Fruit fly (Drosophila melanogaster) whole organism, embryonic: ENCODE measurements around the gene CG34138.

Experiments
- Aef1 ChIP-seq: fragments of 200-800 bp; sonication (Bioruptor generic); IDR thresholded peaks from 3 replicates; pipeline ENCODE4 v1.3.6; 2022; ENCODE audit warnings: missing biosample characterization, missing genetic modification characterization
- Antp ChIP-seq: fragments of 200-800 bp; sonication (Bioruptor generic); optimal IDR thresholded peaks from 3 replicates; lab custom pipeline; 2016; ENCODE audit warnings: missing biosample characterization, missing genetic modification characterization
- B-H1 ChIP-seq: fragments of 200-800 bp; sonication (Bioruptor generic); IDR thresholded peaks from 3 replicates; pipeline ENCODE4 v1.3.6; 2022; ENCODE audit warnings: missing biosample characterization, missing genetic modification characterization
- BtbVII ChIP-seq: fragments of 200-800 bp; sonication (Bioruptor generic); optimal IDR thresholded peaks from 3 replicates; lab custom pipeline; 2017; ENCODE audit warnings: missing biosample characterization, mild to moderate bottlenecking, missing genetic modification characterization
- Bteb2 ChIP-seq: fragments of 200-800 bp; sonication (Bioruptor generic); optimal IDR thresholded peaks from 2 replicates; lab custom pipeline; 2016; ENCODE audit warnings: missing biosample characterization, missing genetic modification characterization
- CG10321 ChIP-seq: fragments of 200-800 bp; sonication (Bioruptor generic); IDR thresholded peaks from 2 replicates; pipeline ENCODE4 v1.3.6; 2022; ENCODE audit warnings: missing biosample characterization, missing genetic modification characterization
- CG10462 ChIP-seq: fragments of 200-800 bp; sonication (Bioruptor generic); optimal IDR thresholded peaks from 2 replicates; lab custom pipeline; 2016; ENCODE audit warnings: missing biosample characterization, missing genetic modification characterization
- CG11723 ChIP-seq: fragments of 200-800 bp; sonication (Bioruptor generic); optimal IDR thresholded peaks from 2 replicates; lab custom pipeline; 2017; ENCODE audit warnings: missing biosample characterization, mild to moderate bottlenecking, missing genetic modification characterization
- CG12071 ChIP-seq: fragments of 200-800 bp; sonication (Bioruptor generic); optimal IDR thresholded peaks from 3 replicates; lab custom pipeline; 2018; ENCODE audit warnings: missing biosample characterization, mild to moderate bottlenecking, missing genetic modification characterization
- CG12769 ChIP-seq: fragments of 200-800 bp; sonication (Bioruptor generic); optimal IDR thresholded peaks from 2 replicates; lab custom pipeline; 2019; ENCODE audit warnings: missing biosample characterization, mild to moderate bottlenecking, missing genetic modification characterization, moderate library complexity
- CG1603 ChIP-seq: fragments of 200-800 bp; sonication (Bioruptor generic); optimal IDR thresholded peaks from 2 replicates; lab custom pipeline; 2019; ENCODE audit warnings: missing biosample characterization, mild to moderate bottlenecking, missing genetic modification characterization, moderate library complexity
- CG17385 ChIP-seq: fragments of 200-800 bp; sonication (Bioruptor generic); optimal IDR thresholded peaks from 3 replicates; lab custom pipeline; 2018; ENCODE audit warnings: missing biosample characterization, mild to moderate bottlenecking, missing genetic modification characterization
- CG2202 ChIP-seq: fragments of 200-800 bp; sonication (Bioruptor generic); optimal IDR thresholded peaks from 2 replicates; lab custom pipeline; 2018; ENCODE audit warnings: missing biosample characterization, mild to moderate bottlenecking, missing genetic modification characterization
- CG30403 ChIP-seq: fragments of 200-800 bp; sonication (Bioruptor generic); optimal IDR thresholded peaks from 3 replicates; lab custom pipeline; 2016; ENCODE audit warnings: missing biosample characterization, missing genetic modification characterization
- CG32532 ChIP-seq: fragments of 200-800 bp; sonication (Bioruptor generic); IDR thresholded peaks from 2 replicates; pipeline ENCODE4 v1.3.6; 2022; ENCODE audit warnings: missing biosample characterization, missing genetic modification characterization
- CG34376 ChIP-seq: fragments of 200-800 bp; sonication (Bioruptor generic); optimal IDR thresholded peaks from 2 replicates; lab custom pipeline; 2018; ENCODE audit warnings: missing biosample characterization, mild to moderate bottlenecking, missing genetic modification characterization
- CG4328 ChIP-seq: fragments of 200-800 bp; sonication (Bioruptor generic); optimal IDR thresholded peaks from 3 replicates; lab custom pipeline; 2017; ENCODE audit warnings: missing biosample characterization, missing genetic modification reagents, missing genetic modification characterization
- CG4707 ChIP-seq: fragments of 200-800 bp; sonication (Bioruptor generic); optimal IDR thresholded peaks from 2 replicates; lab custom pipeline; 2018; ENCODE audit warnings: missing biosample characterization, mild to moderate bottlenecking, missing genetic modification characterization, moderate library complexity
- CG8089 ChIP-seq: fragments of 200-800 bp; sonication (Bioruptor generic); optimal IDR thresholded peaks from 3 replicates; lab custom pipeline; 2016; ENCODE audit warnings: missing biosample characterization, missing genetic modification characterization
- CG8290 ChIP-seq, 3 experiments: fragments of 200-800 bp; sonication (Bioruptor generic); optimal IDR thresholded peaks; 2 replicates each; lab custom pipeline; 2016 to 2019; ENCODE audit warnings: missing biosample characterization in 3 of 3, missing genetic modification characterization in 3 of 3, mild to moderate bottlenecking in 2 of 3, moderate library complexity in 1 of 3
- CG8924 ChIP-seq: fragments of 200-800 bp; optimal IDR thresholded peaks from 3 replicates; lab custom pipeline; 2019; ENCODE audit warnings: missing biosample characterization, mild to moderate bottlenecking, missing genetic modification characterization, moderate library complexity
- Dip3 ChIP-seq: fragments of 200-800 bp; sonication (Bioruptor generic); optimal IDR thresholded peaks from 3 replicates; lab custom pipeline; 2016; ENCODE audit warnings: missing biosample characterization, missing genetic modification characterization
- Dref ChIP-seq: fragments of 200-800 bp; sonication (Bioruptor generic); IDR thresholded peaks from 2 replicates; pipeline ENCODE4 v1.3.6; 2022; ENCODE audit warnings: missing biosample characterization, missing genetic modification characterization
- Eip74EF ChIP-seq, 2 experiments: fragments of 200-800 bp in 1 of 2; fragments of >200 bp in 1 of 2; sonication (Bioruptor generic) in 1 of 2; optimal IDR thresholded peaks; 2 replicates each; lab custom pipeline; 2017 to 2019; ENCODE audit warnings: missing biosample characterization in 2 of 2, missing genetic modification characterization in 2 of 2, mild to moderate bottlenecking in 1 of 2, moderate library complexity in 1 of 2
- HLH3B ChIP-seq: fragments of 200-800 bp; sonication (Bioruptor generic); IDR thresholded peaks from 2 replicates; pipeline ENCODE4 v1.3.6; 2022; ENCODE audit warnings: missing biosample characterization, missing genetic modification characterization
- Jarid2 ChIP-seq: fragments of 200-800 bp; sonication (Bioruptor generic); optimal IDR thresholded peaks from 3 replicates; lab custom pipeline; 2017; ENCODE audit warnings: mild to moderate bottlenecking, missing biosample characterization, missing genetic modification reagents, missing genetic modification characterization
- Med ChIP-seq: fragments of 200-800 bp; sonication (Bioruptor generic); peaks from one replicate; lab custom pipeline; 2016; ENCODE audit warnings: missing biosample characterization, missing genetic modification characterization, mild to moderate bottlenecking, inconsistent platforms, moderate library complexity
- NC2β ChIP-seq: fragments of 200-800 bp; sonication (Bioruptor generic); optimal IDR thresholded peaks from 2 replicates; lab custom pipeline; 2016; ENCODE audit warnings: missing biosample characterization, missing genetic modification characterization
- NFAT ChIP-seq: fragments of 200-800 bp; sonication (Bioruptor generic); IDR thresholded peaks from 2 replicates; pipeline ENCODE4 v1.3.6; 2022; ENCODE audit warnings: missing biosample characterization, missing genetic modification characterization
- Spps ChIP-seq: fragments of 200-800 bp; sonication (Bioruptor generic); optimal IDR thresholded peaks from 2 replicates; lab custom pipeline; 2018; ENCODE audit warnings: missing biosample characterization, mild to moderate bottlenecking, missing genetic modification characterization
- Trl ChIP-seq, 3 experiments: fragments of >200 bp in 2 of 3; fragments of 200-800 bp in 1 of 3; sonication (Bioruptor generic) in 1 of 3; optimal IDR thresholded peaks; 2 replicates in 1 of 3; 3 replicates in 2 of 3; lab custom pipeline; 2016 to 2017; ENCODE audit warnings: missing biosample characterization in 1 of 3, missing genetic modification characterization in 1 of 3
- Vsx1 ChIP-seq: fragments of 200-800 bp; sonication (Bioruptor generic); optimal IDR thresholded peaks from 2 replicates; lab custom pipeline; 2017; ENCODE audit warnings: missing biosample characterization, mild to moderate bottlenecking, missing genetic modification characterization, missing genetic modification reagents
- bigmax ChIP-seq: fragments of 200-800 bp; sonication (Bioruptor generic); optimal IDR thresholded peaks from 2 replicates; lab custom pipeline; 2018; ENCODE audit warnings: missing biosample characterization, mild to moderate bottlenecking, missing genetic modification characterization
- chinmo ChIP-seq: fragments of 200-800 bp; sonication (Bioruptor generic); IDR thresholded peaks from 4 replicates; pipeline ENCODE4 v1.3.6; 2022; ENCODE audit warnings: missing biosample characterization, missing genetic modification characterization; ENCODE audit not compliant: partially characterized antibody
- chm ChIP-seq: fragments of 200-800 bp; sonication (Bioruptor generic); IDR thresholded peaks from 2 replicates; pipeline ENCODE4 v1.3.6; 2022; ENCODE audit warnings: missing biosample characterization, missing genetic modification characterization
- crc ChIP-seq: fragments of 200-800 bp; sonication (Bioruptor generic); optimal IDR thresholded peaks from 2 replicates; lab custom pipeline; 2016; ENCODE audit warnings: missing biosample characterization, missing genetic modification characterization
- ems ChIP-seq: fragments of 200-800 bp; sonication (Bioruptor generic); optimal IDR thresholded peaks from 3 replicates; lab custom pipeline; 2016; ENCODE audit warnings: missing biosample characterization, missing genetic modification characterization
- en ChIP-seq: fragments of 200-800 bp; sonication (Bioruptor generic); optimal IDR thresholded peaks from 2 replicates; lab custom pipeline; 2016; ENCODE audit warnings: missing biosample characterization, missing genetic modification characterization
- jigr1 ChIP-seq: fragments of 200-800 bp; sonication (Bioruptor generic); IDR thresholded peaks from 3 replicates; pipeline ENCODE4 v1.3.6; 2022; ENCODE audit warnings: missing biosample characterization, missing genetic modification characterization
- nerfin-2 ChIP-seq: fragments of 200-800 bp; sonication (Bioruptor generic); IDR thresholded peaks from 2 replicates; pipeline ENCODE4 v1.3.6; 2022; ENCODE audit warnings: missing biosample characterization, missing genetic modification characterization; ENCODE audit not compliant: partially characterized antibody
- nom ChIP-seq: fragments of 200-800 bp; sonication (Bioruptor generic); optimal IDR thresholded peaks from 2 replicates; lab custom pipeline; 2017; ENCODE audit warnings: missing biosample characterization, missing genetic modification characterization, mild to moderate bottlenecking, moderate library complexity, missing genetic modification reagents
- sc ChIP-seq, 3 experiments: fragments of >200 bp in 2 of 3; fragments of 200-800 bp in 1 of 3; sonication (Bioruptor generic) in 1 of 3; optimal IDR thresholded peaks; 2 replicates in 2 of 3; 3 replicates in 1 of 3; lab custom pipeline; 2017; ENCODE audit warnings: mild to moderate bottlenecking in 1 of 3, missing biosample characterization in 1 of 3, missing genetic modification characterization in 1 of 3, missing genetic modification reagents in 1 of 3
- schlank ChIP-seq: fragments of 200-800 bp; sonication (Bioruptor generic); optimal IDR thresholded peaks from 2 replicates; lab custom pipeline; 2018; ENCODE audit warnings: missing biosample characterization, mild to moderate bottlenecking, missing genetic modification characterization
- sd ChIP-seq: fragments of 200-800 bp; sonication (Bioruptor generic); optimal IDR thresholded peaks from 3 replicates; lab custom pipeline; 2018; ENCODE audit warnings: missing biosample characterization, mild to moderate bottlenecking, missing genetic modification characterization, moderate library complexity
- vvl ChIP-seq: fragments of 200-800 bp; sonication (Bioruptor generic); IDR thresholded peaks from 2 replicates; pipeline ENCODE4 v1.3.6; 2022; ENCODE audit warnings: missing biosample characterization, missing genetic modification characterization

Gene CG34138

DNA sequence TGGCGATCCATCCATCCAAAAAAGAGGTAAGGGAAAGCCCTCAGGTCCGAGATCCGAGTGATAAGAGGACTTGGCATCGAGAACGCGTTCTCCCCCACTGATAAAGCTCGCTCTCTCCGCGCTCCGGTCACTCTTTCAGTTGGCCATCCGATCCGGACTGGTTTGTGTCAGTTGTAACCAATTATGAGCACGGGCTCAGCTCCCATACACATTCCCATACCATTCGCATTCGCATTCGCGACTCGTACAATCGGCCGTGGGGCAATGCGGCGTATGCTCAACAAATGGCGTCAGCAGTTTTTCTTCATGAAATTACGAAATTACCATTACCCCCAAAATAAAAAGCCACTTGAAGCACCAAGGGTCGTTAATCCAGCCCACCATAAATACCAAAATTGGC lies 10.3 kb upstream of the CG34138 start (continued):
- TF ChIP-seq ems (GFP tag; lab: Kevin White, UChicago) (no peak), BtbVII (GFP tag; lab: Kevin White, UChicago) (no peak), sc (optimal IDR thresholded peaks at IDR 0.05; lab: Kevin White, UChicago) (no peak), sc (GFP tag; optimal IDR thresholded peaks at IDR 0.05; lab: Kevin White, UChicago) (no peak), bigmax (GFP tag; lab: Kevin White, UChicago) (no peak), Dip3 (GFP tag; lab: Kevin White, UChicago) (no peak), CG10321 (GFP tag; lab: Robert Waterston, UW) (no peak), Dref (GFP tag; lab: Robert Waterston, UW) (no peak), Trl (optimal IDR thresholded peaks at IDR 0.05; lab: Kevin White, UChicago) (peak in 1 of 2 experiments; percentile 59), Trl (GFP tag; optimal IDR thresholded peaks at IDR 0.05; lab: Kevin White, UChicago) (no peak), CG2202 (tag; lab: Kevin White, UChicago) (no peak), CG11723 (GFP tag; lab: Kevin White, UChicago) (no peak), sd (tag; lab: Kevin White, UChicago) (peak; percentile 70), CG10462 (GFP tag; lab: Kevin White, UChicago) (no peak), CG8924 (tag; lab: Kevin White, UChicago) (no peak), CG32532 (GFP tag; lab: Robert Waterston, UW) (peak; percentile 48; the same call in 1 of the 2 replicates), CG12071 (GFP tag; lab: Kevin White, UChicago) (no peak), NFAT (GFP tag; lab: Robert Waterston, UW) (0 out of 2 replicates have a peak, but pooled peaks have one; percentile 21), Spps (no peak), CG4328 (GFP tag; lab: Kevin White, UChicago) (no peak)

DNA sequence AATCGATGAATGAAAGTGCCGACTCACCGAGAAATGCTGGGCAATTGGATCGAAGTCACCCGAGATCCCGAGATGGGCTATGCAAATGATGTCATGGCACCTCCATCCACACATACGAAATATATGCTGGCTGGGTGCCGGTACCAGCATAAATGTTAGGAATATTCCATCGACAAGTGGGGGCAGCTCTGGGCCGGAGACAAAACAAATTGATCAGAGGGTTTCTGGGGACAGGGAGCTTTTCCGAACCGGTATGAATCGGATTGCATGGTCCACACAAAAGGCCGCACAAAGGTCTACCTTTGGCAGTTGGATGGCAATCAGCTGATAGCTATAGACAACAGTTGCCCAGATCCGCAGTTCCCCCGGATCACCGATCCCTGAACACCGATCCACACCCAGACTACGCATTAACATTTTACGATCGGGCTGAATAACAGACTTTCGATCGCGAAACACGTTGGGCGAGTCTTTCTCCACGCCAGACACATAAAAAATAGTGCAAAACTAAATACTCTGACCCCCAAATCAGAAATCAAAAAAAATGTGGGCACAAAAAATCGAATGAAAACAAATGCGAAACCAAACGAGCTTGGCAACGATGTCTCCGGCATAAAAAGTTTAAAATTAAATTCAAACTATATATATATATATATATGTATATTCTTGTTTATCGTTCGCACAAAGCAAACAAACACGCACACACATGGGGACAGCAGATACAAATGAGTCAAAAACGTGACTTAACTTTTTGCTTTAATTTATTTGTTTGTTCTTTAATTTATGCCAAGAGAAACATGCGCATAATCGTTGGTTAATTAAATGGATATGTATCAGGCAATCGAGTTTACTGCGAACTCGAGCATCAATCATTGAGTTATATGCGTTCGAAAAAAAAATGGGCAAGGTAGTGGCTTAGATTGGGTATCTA lies 9.2 kb upstream of the CG34138 start:
- TF ChIP-seq NC2β (GFP tag; lab: Kevin White, UChicago) (no peak), CG30403 (GFP tag; lab: Kevin White, UChicago) (no peak), Spps (no peak), jigr1 (GFP tag; lab: Robert Waterston, UW) (no peak), CG1603 (no peak), Aef1 (no peak), CG8290 (GFP tag; optimal IDR thresholded peaks at IDR 0.05; lab: Kevin White, UChicago) (no peak), CG8290 (tag; optimal IDR thresholded peaks at IDR 0.05; lab: Kevin White, UChicago) (peak in 1 of 2 experiments; percentile 15), en (GFP tag; lab: Kevin White, UChicago) (no peak), CG17385 (no peak), nerfin-2 (no peak), CG8089 (GFP tag; lab: Kevin White, UChicago) (no peak), nom (no peak), Vsx1 (no peak), schlank (tag; lab: Kevin White, UChicago) (no peak), Med (GFP tag; lab: Kevin White, UChicago) (peak; percentile 0), CG12769 (tag; lab: Kevin White, UChicago) (peak; percentile 85), Eip74EF (GFP tag; optimal IDR thresholded peaks at IDR 0.05; lab: Kevin White, UChicago) (no peak), Jarid2 (GFP tag; lab: Kevin White, UChicago) (no peak), HLH3B (no peak), CG34376 (GFP tag; lab: Kevin White, UChicago) (peak; percentile 2), Dip3 (GFP tag; lab: Kevin White, UChicago) (no peak), chinmo (GFP tag; lab: Robert Waterston, UW) (peak; percentile 62; the same call in 1 of the 4 replicates), Antp (GFP tag; lab: Kevin White, UChicago) (no peak), B-H1 (no peak), Bteb2 (GFP tag; lab: Kevin White, UChicago) (no peak), vvl (GFP tag; lab: Robert Waterston, UW) (peak; percentile 60), crc (GFP tag; lab: Kevin White, UChicago) (no peak), chm (GFP tag; lab: Robert Waterston, UW) (no peak), CG12071 (GFP tag; lab: Kevin White, UChicago) (no peak), CG4707 (no peak)
